Fruit fly (Drosophila melanogaster) whole organism, embryonic: ENCODE measurements around the gene Muted.

Experiments
- Ada2b ChIP-seq: fragments of 200-800 bp; sonication (Bioruptor generic); IDR thresholded peaks from 2 replicates; pipeline ENCODE4 v1.3.6; 2022; ENCODE audit warnings: missing biosample characterization, missing genetic modification characterization
- Adf1 ChIP-seq: fragments of 200-800 bp; sonication (Bioruptor generic); IDR thresholded peaks from 2 replicates; pipeline ENCODE4 v1.3.6; 2022; ENCODE audit warnings: missing biosample characterization, missing genetic modification characterization
- B-H2 ChIP-seq: fragments of 200-800 bp; sonication (Bioruptor generic); optimal IDR thresholded peaks from 2 replicates; lab custom pipeline; 2018; ENCODE audit warnings: missing biosample characterization, mild to moderate bottlenecking, missing genetic modification characterization
- C15 ChIP-seq: fragments of 200-800 bp; sonication (Bioruptor generic); IDR thresholded peaks from 3 replicates; pipeline ENCODE4 v1.3.6; 2022; ENCODE audit warnings: missing biosample characterization, missing genetic modification characterization
- CG10267 ChIP-seq: fragments of 200-800 bp; sonication (Bioruptor generic); optimal IDR thresholded peaks from 2 replicates; lab custom pipeline; 2018; ENCODE audit warnings: missing biosample characterization, mild to moderate bottlenecking, missing genetic modification characterization, moderate library complexity
- CG10979 ChIP-seq: fragments of 200-800 bp; sonication (Bioruptor generic); optimal IDR thresholded peaks from 2 replicates; lab custom pipeline; 2018; ENCODE audit warnings: missing biosample characterization, mild to moderate bottlenecking, missing genetic modification characterization, moderate library complexity
- CG12071 ChIP-seq: fragments of 200-800 bp; sonication (Bioruptor generic); optimal IDR thresholded peaks from 3 replicates; lab custom pipeline; 2018; ENCODE audit warnings: missing biosample characterization, mild to moderate bottlenecking, missing genetic modification characterization
- CG14441 ChIP-seq: fragments of 200-800 bp; sonication (Bioruptor generic); IDR thresholded peaks from 2 replicates; pipeline ENCODE4 v1.3.6; 2022; ENCODE audit warnings: missing biosample characterization, missing genetic modification characterization
- CG15011 ChIP-seq: fragments of 200-800 bp; sonication (Bioruptor generic); optimal IDR thresholded peaks from 3 replicates; lab custom pipeline; 2018; ENCODE audit warnings: missing biosample characterization, mild to moderate bottlenecking, missing genetic modification characterization
- CG1602 ChIP-seq: fragments of 200-800 bp; sonication (Bioruptor generic); optimal IDR thresholded peaks from 3 replicates; lab custom pipeline; 2016; ENCODE audit warnings: missing biosample characterization, missing genetic modification characterization
- CG16779 ChIP-seq: fragments of 200-800 bp; sonication (Bioruptor generic); IDR thresholded peaks from 2 replicates; pipeline ENCODE4 v1.3.6; 2022; ENCODE audit warnings: missing biosample characterization, missing genetic modification characterization
- CG17186 ChIP-seq: fragments of 200-800 bp; sonication (Bioruptor generic); optimal IDR thresholded peaks from 3 replicates; lab custom pipeline; 2017; ENCODE audit warnings: missing biosample characterization, missing genetic modification reagents, missing genetic modification characterization
- CG18619 ChIP-seq: fragments of 200-800 bp; sonication (Bioruptor generic); optimal IDR thresholded peaks from 3 replicates; lab custom pipeline; 2017; ENCODE audit warnings: missing biosample characterization, mild to moderate bottlenecking, missing genetic modification characterization
- CG3163 ChIP-seq: fragments of 200-800 bp; sonication (Bioruptor generic); optimal IDR thresholded peaks from 3 replicates; lab custom pipeline; 2016; ENCODE audit warnings: missing biosample characterization, missing genetic modification characterization
- CG34224 ChIP-seq: fragments of 200-800 bp; sonication (Bioruptor generic); IDR thresholded peaks from 3 replicates; pipeline ENCODE4 v1.3.6; 2022; ENCODE audit warnings: missing biosample characterization, missing genetic modification characterization; ENCODE audit not compliant: partially characterized antibody
- CG4617 ChIP-seq: fragments of 200-800 bp; sonication (Bioruptor generic); optimal IDR thresholded peaks from 3 replicates; lab custom pipeline; 2016; ENCODE audit warnings: missing biosample characterization, missing genetic modification characterization, borderline replicate concordance
- CG7357 ChIP-seq: fragments of 200-800 bp; sonication (Bioruptor generic); IDR thresholded peaks from 3 replicates; pipeline ENCODE4 v1.3.6; 2022; ENCODE audit warnings: missing biosample characterization, missing genetic modification characterization
- CG7556 ChIP-seq: fragments of 200-800 bp; sonication (Bioruptor generic); optimal IDR thresholded peaks from 2 replicates; lab custom pipeline; 2017; ENCODE audit warnings: missing biosample characterization, mild to moderate bottlenecking, missing genetic modification characterization
- CG7963 ChIP-seq: fragments of 200-800 bp; sonication (Bioruptor generic); IDR thresholded peaks from 3 replicates; pipeline ENCODE4 v1.3.6; 2022; ENCODE audit warnings: missing biosample characterization, missing genetic modification characterization; ENCODE audit not compliant: partially characterized antibody
- CG9215 ChIP-seq: fragments of 200-800 bp; sonication (Bioruptor generic); IDR thresholded peaks from 2 replicates; pipeline ENCODE4 v1.3.6; 2022; ENCODE audit warnings: missing biosample characterization, missing genetic modification characterization
- CG9932 ChIP-seq: fragments of 200-800 bp; sonication (Bioruptor generic); IDR thresholded peaks from 2 replicates; pipeline ENCODE4 v1.3.6; 2022; ENCODE audit warnings: missing biosample characterization, missing genetic modification characterization
- Fer1 ChIP-seq: fragments of 200-800 bp; sonication (Bioruptor generic); optimal IDR thresholded peaks from 2 replicates; lab custom pipeline; 2017; ENCODE audit warnings: missing biosample characterization, mild to moderate bottlenecking, missing genetic modification characterization
- HHEX ChIP-seq: fragments of 200-800 bp; sonication (Bioruptor generic); optimal IDR thresholded peaks from 3 replicates; lab custom pipeline; 2017; ENCODE audit warnings: missing biosample characterization, mild to moderate bottlenecking, missing genetic modification characterization, missing genetic modification reagents
- HLH3B ChIP-seq: fragments of 200-800 bp; sonication (Bioruptor generic); IDR thresholded peaks from 2 replicates; pipeline ENCODE4 v1.3.6; 2022; ENCODE audit warnings: missing biosample characterization, missing genetic modification characterization
- Oaz ChIP-seq: fragments of 200-800 bp; sonication (Bioruptor generic); IDR thresholded peaks from 2 replicates; pipeline ENCODE4 v1.3.6; 2022; ENCODE audit warnings: missing biosample characterization, missing genetic modification characterization
- Oli ChIP-seq: fragments of 200-800 bp; sonication (Bioruptor generic); optimal IDR thresholded peaks from 2 replicates; lab custom pipeline; 2018; ENCODE audit warnings: missing biosample characterization, mild to moderate bottlenecking, missing genetic modification characterization, moderate library complexity
- Ptx1 ChIP-seq: fragments of 200-800 bp; sonication (Bioruptor generic); IDR thresholded peaks from 2 replicates; pipeline ENCODE4 v1.3.6; 2022; ENCODE audit warnings: missing biosample characterization, missing genetic modification characterization
- Rfx ChIP-seq: fragments of 200-800 bp; sonication (Bioruptor generic); IDR thresholded peaks from 2 replicates; pipeline ENCODE4 v1.3.6; 2022; ENCODE audit warnings: missing biosample characterization, missing genetic modification characterization
- Scr ChIP-seq: fragments of 200-800 bp; sonication (Bioruptor generic); IDR thresholded peaks from 2 replicates; pipeline ENCODE4 v1.3.6; 2022; ENCODE audit warnings: missing biosample characterization, missing genetic modification characterization; ENCODE audit not compliant: partially characterized antibody
- Trl ChIP-seq, 3 experiments: fragments of >200 bp in 2 of 3; fragments of 200-800 bp in 1 of 3; sonication (Bioruptor generic) in 1 of 3; optimal IDR thresholded peaks; 2 replicates in 1 of 3; 3 replicates in 2 of 3; lab custom pipeline; 2016 to 2017; ENCODE audit warnings: missing biosample characterization in 1 of 3, missing genetic modification characterization in 1 of 3
- Vsx1 ChIP-seq: fragments of 200-800 bp; sonication (Bioruptor generic); optimal IDR thresholded peaks from 2 replicates; lab custom pipeline; 2017; ENCODE audit warnings: missing biosample characterization, mild to moderate bottlenecking, missing genetic modification characterization, missing genetic modification reagents
- ci ChIP-seq: fragments of 200-800 bp; sonication (Bioruptor generic); IDR thresholded peaks from 3 replicates; pipeline ENCODE4 v1.3.6; 2022; ENCODE audit warnings: missing biosample characterization, missing genetic modification characterization
- ems ChIP-seq: fragments of 200-800 bp; sonication (Bioruptor generic); optimal IDR thresholded peaks from 3 replicates; lab custom pipeline; 2016; ENCODE audit warnings: missing biosample characterization, missing genetic modification characterization
- ewg ChIP-seq: fragments of 200-800 bp; sonication (Bioruptor generic); optimal IDR thresholded peaks from 3 replicates; lab custom pipeline; 2017; ENCODE audit warnings: mild to moderate bottlenecking, missing biosample characterization, missing genetic modification reagents, missing genetic modification characterization
- fd64A ChIP-seq: fragments of 200-800 bp; sonication (Bioruptor generic); optimal IDR thresholded peaks from 3 replicates; lab custom pipeline; 2018; ENCODE audit warnings: missing biosample characterization, mild to moderate bottlenecking, missing genetic modification characterization
- gfzf ChIP-seq: fragments of 200-800 bp; sonication (Bioruptor generic); optimal IDR thresholded peaks from 2 replicates; lab custom pipeline; 2016; ENCODE audit warnings: missing biosample characterization, mild to moderate bottlenecking, missing genetic modification characterization, moderate library complexity
- ind ChIP-seq: fragments of 200-800 bp; sonication (Bioruptor generic); optimal IDR thresholded peaks from 3 replicates; lab custom pipeline; 2016; ENCODE audit warnings: missing biosample characterization, missing genetic modification characterization
- jigr1 ChIP-seq: fragments of 200-800 bp; sonication (Bioruptor generic); IDR thresholded peaks from 3 replicates; pipeline ENCODE4 v1.3.6; 2022; ENCODE audit warnings: missing biosample characterization, missing genetic modification characterization
- jing ChIP-seq: fragments of 200-800 bp; sonication (Bioruptor generic); optimal IDR thresholded peaks from 2 replicates; lab custom pipeline; 2018; ENCODE audit warnings: missing biosample characterization, mild to moderate bottlenecking, missing genetic modification characterization
- kah ChIP-seq: fragments of 200-800 bp; sonication (Bioruptor generic); optimal IDR thresholded peaks from 2 replicates; lab custom pipeline; 2018; ENCODE audit warnings: missing biosample characterization, mild to moderate bottlenecking, missing genetic modification characterization
- lov ChIP-seq, 2 experiments: fragments of 200-800 bp in 1 of 2; fragments of >200 bp in 1 of 2; sonication (Bioruptor generic) in 1 of 2; IDR thresholded peaks in 1 of 2; optimal IDR thresholded peaks in 1 of 2; 2 replicates in 1 of 2; 3 replicates in 1 of 2; pipeline versions ENCODE4 v1.3.6 to Lab custom; 2017 to 2022; ENCODE audit warnings: missing biosample characterization in 1 of 2, missing genetic modification characterization in 1 of 2
- phol ChIP-seq: fragments of 200-800 bp; sonication (Bioruptor generic); optimal IDR thresholded peaks from 3 replicates; lab custom pipeline; 2018; ENCODE audit warnings: missing biosample characterization, mild to moderate bottlenecking, missing genetic modification characterization, moderate library complexity
- sc ChIP-seq, 3 experiments: fragments of >200 bp in 2 of 3; fragments of 200-800 bp in 1 of 3; sonication (Bioruptor generic) in 1 of 3; optimal IDR thresholded peaks; 2 replicates in 2 of 3; 3 replicates in 1 of 3; lab custom pipeline; 2017; ENCODE audit warnings: mild to moderate bottlenecking in 1 of 3, missing biosample characterization in 1 of 3, missing genetic modification characterization in 1 of 3, missing genetic modification reagents in 1 of 3
- schlank ChIP-seq: fragments of 200-800 bp; sonication (Bioruptor generic); optimal IDR thresholded peaks from 2 replicates; lab custom pipeline; 2018; ENCODE audit warnings: missing biosample characterization, mild to moderate bottlenecking, missing genetic modification characterization
- sima ChIP-seq: fragments of 200-800 bp; sonication (Bioruptor generic); optimal IDR thresholded peaks from 2 replicates; lab custom pipeline; 2016; ENCODE audit warnings: missing biosample characterization, missing genetic modification characterization
- so ChIP-seq: fragments of 200-800 bp; sonication (Bioruptor generic); IDR thresholded peaks from 3 replicates; pipeline ENCODE4 v1.3.6; 2022; ENCODE audit warnings: missing biosample characterization, missing genetic modification characterization
- tio ChIP-seq: fragments of 200-800 bp; sonication (Bioruptor generic); optimal IDR thresholded peaks from 2 replicates; lab custom pipeline; 2017; ENCODE audit warnings: missing biosample characterization, missing genetic modification characterization, inconsistent platforms
- toy ChIP-seq: fragments of 200-800 bp; sonication (Bioruptor generic); IDR thresholded peaks from 2 replicates; pipeline ENCODE4 v1.3.6; 2022; ENCODE audit warnings: missing biosample characterization, missing genetic modification characterization
- wdn ChIP-seq: fragments of 200-800 bp; sonication (Bioruptor generic); IDR thresholded peaks from 2 replicates; pipeline ENCODE4 v1.3.6; 2022; ENCODE audit warnings: missing biosample characterization, missing genetic modification characterization

The Muted gene

DNA sequence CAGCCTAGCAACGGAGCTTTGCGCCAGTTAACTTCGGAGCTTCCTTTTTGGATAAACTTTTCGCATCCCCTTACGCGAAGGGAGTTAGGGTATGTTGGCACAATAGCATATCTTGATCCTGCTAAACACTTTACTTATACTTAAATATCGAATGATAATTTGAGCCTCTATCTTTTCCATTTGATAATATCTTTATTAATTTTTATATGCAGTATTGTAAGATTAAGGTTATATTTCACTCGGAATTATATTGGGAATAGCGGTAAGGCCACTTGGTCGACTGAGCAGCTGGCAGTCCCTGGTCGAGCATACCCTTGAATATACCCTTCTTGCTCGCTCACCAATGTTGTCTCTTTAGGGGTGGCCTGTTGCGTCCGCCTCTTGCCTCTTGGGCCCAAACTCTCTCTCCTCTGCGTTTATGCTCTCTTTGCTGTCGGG, 6.4 kb downstream of the Muted start (continued):
- TF ChIP-seq kah (GFP tag; lab: Kevin White, UChicago) (no peak), Trl (optimal IDR thresholded peaks at IDR 0.05; lab: Kevin White, UChicago) (peak; percentile 68 to 80), Trl (GFP tag; optimal IDR thresholded peaks at IDR 0.05; lab: Kevin White, UChicago) (peak; percentile 35), Vsx1 (GFP tag; lab: Kevin White, UChicago) (no peak), phol (tag; lab: Kevin White, UChicago) (peak; percentile 46), CG17186 (no peak), Ada2b (GFP tag; lab: Robert Waterston, UW) (peak; percentile 84), schlank (tag; lab: Kevin White, UChicago) (peak; percentile 23), jing (peak; percentile 25), B-H2 (GFP tag; lab: Kevin White, UChicago) (peak; percentile 36), CG9215 (GFP tag; lab: Robert Waterston, UW) (peak; percentile 73), CG9932 (peak; percentile 82), lov (optimal IDR thresholded peaks at IDR 0.05; lab: Kevin White, UChicago) (no peak), lov (GFP tag; IDR thresholded peaks at IDR 0.05; lab: Robert Waterston, UW) (no peak), C15 (0 out of 3 replicates have a peak, but pooled peaks have one; percentile 49), toy (GFP tag; lab: Robert Waterston, UW) (0 out of 2 replicates have a peak, but pooled peaks have one; percentile 51), so (GFP tag; lab: Robert Waterston, UW) (peak; percentile 77; the same call in 2 of the 3 replicates), ewg (GFP tag; lab: Kevin White, UChicago) (no peak), ems (GFP tag; lab: Kevin White, UChicago) (no peak), gfzf (no peak), Oaz (GFP tag; lab: Robert Waterston, UW) (0 out of 2 replicates have a peak, but pooled peaks have one; percentile 60), CG7357 (peak; percentile 45; the same call in 1 of the 3 replicates), CG15011 (GFP tag; lab: Kevin White, UChicago) (peak; percentile 57), jigr1 (GFP tag; lab: Robert Waterston, UW) (peak; percentile 60; the same call in 1 of the 3 replicates), CG10979 (tag; lab: Kevin White, UChicago) (peak; percentile 34), HLH3B (peak; percentile 83), tio (GFP tag; lab: Kevin White, UChicago) (peak; percentile 57), CG16779 (0 out of 2 replicates have a peak, but pooled peaks have one; percentile 10), CG7963 (GFP tag; lab: Robert Waterston, UW) (no peak), ind (GFP tag; lab: Kevin White, UChicago) (peak; percentile 63), sima (GFP tag; lab: Kevin White, UChicago) (no peak), HHEX (GFP tag; lab: Kevin White, UChicago) (peak; percentile 49), ci (peak; percentile 84), Adf1 (GFP tag; lab: Robert Waterston, UW) (peak; percentile 61), CG14441 (GFP tag; lab: Robert Waterston, UW) (peak; percentile 78), Scr (GFP tag; lab: Robert Waterston, UW) (no peak), Oli (peak; percentile 61), CG4617 (GFP tag; lab: Kevin White, UChicago) (peak; percentile 8), CG34224 (GFP tag; lab: Robert Waterston, UW) (no peak), sc (optimal IDR thresholded peaks at IDR 0.05; lab: Kevin White, UChicago) (no peak), sc (GFP tag; optimal IDR thresholded peaks at IDR 0.05; lab: Kevin White, UChicago) (peak; percentile 17), Fer1 (GFP tag; lab: Kevin White, UChicago) (peak; percentile 74), CG18619 (GFP tag; lab: Kevin White, UChicago) (peak; percentile 69), fd64A (GFP tag; lab: Kevin White, UChicago) (no peak), wdn (GFP tag; lab: Robert Waterston, UW) (peak; percentile 72), CG7556 (GFP tag; lab: Kevin White, UChicago) (peak; percentile 80), Ptx1 (peak; percentile 82), CG1602 (peak; percentile 24), CG3163 (GFP tag; lab: Kevin White, UChicago) (no peak), Rfx (GFP tag; lab: Robert Waterston, UW) (peak; percentile 78), CG12071 (GFP tag; lab: Kevin White, UChicago) (peak; percentile 6), CG10267 (tag; lab: Kevin White, UChicago) (peak; percentile 43)
